Fruit fly (Drosophila melanogaster): ENCODE measurements around the gene ppk21.
A peak's percentile ranks its signal among the peaks of the same experiment; 100 is the strongest.

Gene ppk21

DNA sequence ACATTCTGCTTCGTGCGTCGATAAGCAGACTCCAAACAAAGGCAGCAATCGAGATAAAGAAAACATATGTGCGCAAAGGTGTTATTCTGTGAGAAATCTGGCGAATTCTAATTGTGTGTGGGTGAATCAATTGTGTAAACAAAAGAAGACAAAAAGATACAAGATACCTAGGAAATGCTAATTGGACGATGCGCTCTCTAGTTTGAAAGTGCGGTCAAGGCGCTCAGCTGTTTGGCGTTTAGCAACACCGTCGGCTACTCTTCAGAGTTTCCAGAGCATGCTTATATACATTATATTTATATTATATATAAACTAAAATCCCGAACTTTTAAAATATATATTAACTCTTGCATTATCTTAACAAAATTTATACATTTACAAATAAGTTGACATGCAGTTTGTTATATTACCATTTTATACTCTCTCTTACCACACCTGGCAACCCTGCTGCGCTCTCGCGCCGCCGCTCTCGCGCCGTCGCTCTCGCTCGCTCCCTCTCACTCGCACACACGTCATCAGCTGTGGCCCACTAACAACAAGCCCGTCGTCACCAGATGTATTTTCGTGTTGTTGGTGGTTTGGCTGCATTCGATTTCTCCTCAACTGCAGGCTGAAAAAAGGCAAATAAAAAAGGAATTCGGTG, 45.9 kb upstream of the ppk21 start, which contains the start of gene CG1907 (continued):
- peak; percentile 98 for TF ChIP-seq CG3919 (GFP tag; optimal IDR thresholded peaks at IDR 0.05)
- TF ChIP-seq CG6163 (GFP tag; IDR thresholded peaks at IDR 0.05), result peak; percentile 99
- TF ChIP-seq acj6 (GFP tag; optimal IDR thresholded peaks at IDR 0.05), result peak; percentile 97
- TF ChIP-seq CG31627 (GFP tag; optimal IDR thresholded peaks at IDR 0.05), result peak; percentile 91
- TF ChIP-seq CG11902 (GFP tag; optimal IDR thresholded peaks at IDR 0.05), result peak; percentile 95
- peak; percentile 95 for TF ChIP-seq lz (GFP tag; optimal IDR thresholded peaks at IDR 0.05)
- TF ChIP-seq Ets21C (GFP tag; optimal IDR thresholded peaks at IDR 0.05), result peak; percentile 85
- TF ChIP-seq dac (GFP tag; optimal IDR thresholded peaks at IDR 0.05), result peak; percentile 93
- peak; percentile 95 for TF ChIP-seq topi (GFP tag; optimal IDR thresholded peaks at IDR 0.05)
- TF ChIP-seq vri (GFP tag; optimal IDR thresholded peaks at IDR 0.05), result peak; percentile 86
- TF ChIP-seq Sox15 (GFP tag; optimal IDR thresholded peaks at IDR 0.05), result peak; percentile 93
- TF ChIP-seq Eip93F (GFP tag; optimal IDR thresholded peaks at IDR 0.05), result peak; percentile 88
- peak; percentile 93 for TF ChIP-seq Sox102F (GFP tag; optimal IDR thresholded peaks at IDR 0.05)
- peak; percentile 95 for TF ChIP-seq CG6808 (GFP tag; optimal IDR thresholded peaks at IDR 0.05)
- TF ChIP-seq cyc (GFP tag; optimal IDR thresholded peaks at IDR 0.05), result peak; percentile 95
- peak; percentile 96 for TF ChIP-seq CG11294 (GFP tag; IDR thresholded peaks at IDR 0.05)
- peak; percentile 97 for TF ChIP-seq Eip78C (GFP tag)
- peak; percentile 92 for TF ChIP-seq fd59A (GFP tag; optimal IDR thresholded peaks at IDR 0.05)
- TF ChIP-seq Smox (GFP tag; optimal IDR thresholded peaks at IDR 0.05), result peak; percentile 91
- peak; percentile 98 for TF ChIP-seq achi (GFP tag; optimal IDR thresholded peaks at IDR 0.05)

DNA sequence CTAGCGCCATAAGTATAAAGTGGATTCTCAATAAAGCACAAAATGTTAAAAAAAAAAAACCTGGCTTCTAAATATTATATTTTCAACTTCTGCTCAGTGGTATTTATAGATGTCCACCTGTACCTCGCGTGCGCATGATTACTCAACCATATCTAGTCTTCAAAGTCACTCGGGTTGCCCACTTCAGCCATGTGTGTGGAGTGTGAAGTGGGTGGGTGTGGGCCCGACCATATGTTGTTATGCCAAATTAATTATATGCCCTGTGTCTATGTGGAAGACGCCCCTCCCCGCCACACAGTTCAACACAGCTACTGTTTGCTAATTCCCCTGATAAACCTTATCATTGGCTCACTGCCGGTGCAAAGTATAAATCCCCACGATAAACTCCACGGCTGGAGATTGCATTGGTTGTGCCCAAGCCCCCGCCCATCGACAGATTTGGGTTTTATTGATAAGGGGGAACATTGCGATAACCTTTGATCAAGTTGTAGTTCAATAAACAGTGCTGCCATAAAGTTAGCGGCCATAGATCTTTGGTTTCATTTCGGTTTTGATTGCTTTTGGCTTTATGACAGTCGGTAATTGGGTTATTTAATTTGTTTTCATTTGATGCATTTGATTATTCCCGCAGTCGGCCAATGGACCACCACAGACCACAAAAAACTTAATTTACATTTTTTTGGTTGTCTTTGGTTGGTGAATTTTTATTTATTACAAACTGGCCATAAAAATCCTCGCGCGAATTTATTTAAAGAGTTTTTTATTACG, 43.7 kb upstream of the ppk21 start:
- no peak for TF ChIP-seq CG8319 (GFP tag; optimal IDR thresholded peaks at IDR 0.05)
- no peak for TF ChIP-seq eg (GFP tag; IDR thresholded peaks at IDR 0.05)
- peak; percentile 99 for TF ChIP-seq svp (GFP tag)
- peak; percentile 50 for TF ChIP-seq vri (GFP tag; optimal IDR thresholded peaks at IDR 0.05)
- TF ChIP-seq CG8119 (GFP tag; IDR thresholded peaks at IDR 0.05), result no peak
- peak; percentile 2 for TF ChIP-seq Hr39 (GFP tag; optimal IDR thresholded peaks at IDR 0.05)
- TF ChIP-seq Gug (GFP tag; IDR thresholded peaks at IDR 0.05), result no peak
- TF ChIP-seq ss (GFP tag; optimal IDR thresholded peaks at IDR 0.05), result peak in 1 of 2 experiments; percentile 18
- TF ChIP-seq fkh (GFP tag; optimal IDR thresholded peaks at IDR 0.05), result peak; percentile 20

- peak; percentile 17 for TF ChIP-seq achi (GFP tag; optimal IDR thresholded peaks at IDR 0.05)
- TF ChIP-seq CG3032 (tag; optimal IDR thresholded peaks at IDR 0.05), result no peak
- TF ChIP-seq CG34406 (GFP tag; optimal IDR thresholded peaks at IDR 0.05), result peak; percentile 16
- TF ChIP-seq Eip93F (GFP tag; optimal IDR thresholded peaks at IDR 0.05), result no peak
- no peak for TF ChIP-seq CG6276 (GFP tag; optimal IDR thresholded peaks at IDR 0.05)
- TF ChIP-seq CG11762 (GFP tag; optimal IDR thresholded peaks at IDR 0.05; ENCODE audit: insufficient read depth), result no peak
- 0 out of 3 replicates have a peak, but pooled peaks have one; percentile 36 for TF ChIP-seq eg (GFP tag; IDR thresholded peaks at IDR 0.05)
- TF ChIP-seq fd59A (GFP tag; optimal IDR thresholded peaks at IDR 0.05), result no peak
- TF ChIP-seq acj6 (GFP tag; optimal IDR thresholded peaks at IDR 0.05), result peak; percentile 28
- TF ChIP-seq Ets96B (tag; optimal IDR thresholded peaks at IDR 0.05), result peak; percentile 34
- TF ChIP-seq CG3919 (GFP tag; optimal IDR thresholded peaks at IDR 0.05), result peak; percentile 13
- peak; percentile 25 for TF ChIP-seq spab (GFP tag; optimal IDR thresholded peaks at IDR 0.05)
- TF ChIP-seq Eip78C (GFP tag), result peak; percentile 55
- TF ChIP-seq CG11902 (GFP tag; optimal IDR thresholded peaks at IDR 0.05), result no peak
- TF ChIP-seq CG32006 (GFP tag; optimal IDR thresholded peaks at IDR 0.05), result peak; percentile 12
- TF ChIP-seq Met (GFP tag; optimal IDR thresholded peaks at IDR 0.05), result peak; percentile 13
- peak; percentile 27 for TF ChIP-seq CG1621 (tag; optimal IDR thresholded peaks at IDR 0.05)
- TF ChIP-seq svp (GFP tag), result peak; percentile 19
- TF ChIP-seq dsx (GFP tag; optimal IDR thresholded peaks at IDR 0.05; ENCODE audit: poor library complexity, severe bottlenecking), result peak; percentile 22
- TF ChIP-seq CG9139 (GFP tag; optimal IDR thresholded peaks at IDR 0.05), result no peak
- peak; percentile 27 for TF ChIP-seq Hr39 (GFP tag; optimal IDR thresholded peaks at IDR 0.05)
- TF ChIP-seq CG8319 (GFP tag; optimal IDR thresholded peaks at IDR 0.05), result no peak
- no peak for TF ChIP-seq net (GFP tag; optimal IDR thresholded peaks at IDR 0.05)
- TF ChIP-seq CG6808 (GFP tag; optimal IDR thresholded peaks at IDR 0.05), result no peak
- TF ChIP-seq CG16779 (tag; optimal IDR thresholded peaks at IDR 0.05), result no peak
- no peak for TF ChIP-seq CG15336 (GFP tag; IDR thresholded peaks at IDR 0.05)
- peak; percentile 23 for TF ChIP-seq Sox102F (GFP tag; optimal IDR thresholded peaks at IDR 0.05)
- peak; percentile 22 for TF ChIP-seq OdsH (GFP tag; optimal IDR thresholded peaks at IDR 0.05)
- TF ChIP-seq topi (GFP tag; optimal IDR thresholded peaks at IDR 0.05), result peak; percentile 23
- peak; percentile 52; the same call in 2 of the 3 replicates for TF ChIP-seq CG6163 (GFP tag; IDR thresholded peaks at IDR 0.05)
- TF ChIP-seq Sox14 (GFP tag; optimal IDR thresholded peaks at IDR 0.05), result peak; percentile 31
These were observed 38.7 kb upstream of the ppk21 start for dm6 chr3R:29625883-29626282.

All from whole organism, prepupa.